Fruit fly (Drosophila melanogaster) whole organism, embryonic: ENCODE results near the gene CG5447.

Experiments used
- Atf-2 ChIP-seq: fragments of 200-800 bp; sonication (Bioruptor generic); optimal IDR thresholded peaks from 2 replicates; lab custom pipeline; 2016; ENCODE audit warnings: missing biosample characterization, missing genetic modification characterization
- B-H2 ChIP-seq: fragments of 200-800 bp; sonication (Bioruptor generic); optimal IDR thresholded peaks from 2 replicates; lab custom pipeline; 2018; ENCODE audit warnings: missing biosample characterization, mild to moderate bottlenecking, missing genetic modification characterization
- CG10431 ChIP-seq: fragments of 200-800 bp; sonication (Bioruptor generic); optimal IDR thresholded peaks from 3 replicates; lab custom pipeline; 2018; ENCODE audit warnings: missing biosample characterization, mild to moderate bottlenecking, missing genetic modification characterization
- CG10543 ChIP-seq: fragments of 200-800 bp; sonication (Bioruptor generic); optimal IDR thresholded peaks from 3 replicates; lab custom pipeline; 2017; ENCODE audit warnings: missing biosample characterization, mild to moderate bottlenecking, missing genetic modification characterization, moderate library complexity
- CG10654 ChIP-seq: fragments of 200-800 bp; sonication (Bioruptor generic); optimal IDR thresholded peaks from 2 replicates; lab custom pipeline; 2016; ENCODE audit warnings: missing biosample characterization, missing genetic modification characterization
- CG11504 ChIP-seq: fragments of 200-800 bp; sonication (Bioruptor generic); optimal IDR thresholded peaks from 3 replicates; lab custom pipeline; 2019; ENCODE audit warnings: missing biosample characterization, mild to moderate bottlenecking, missing genetic modification characterization, moderate library complexity
- CG12769 ChIP-seq: fragments of 200-800 bp; sonication (Bioruptor generic); optimal IDR thresholded peaks from 2 replicates; lab custom pipeline; 2019; ENCODE audit warnings: missing biosample characterization, mild to moderate bottlenecking, missing genetic modification characterization, moderate library complexity
- CG14014 ChIP-seq: fragments of 200-800 bp; sonication (Bioruptor generic); IDR thresholded peaks from 2 replicates; pipeline ENCODE4 v1.3.6; 2022; ENCODE audit warnings: missing biosample characterization, missing genetic modification characterization
- CG2875 ChIP-seq: fragments of 200-800 bp; sonication (Bioruptor generic); optimal IDR thresholded peaks from 2 replicates; lab custom pipeline; 2017; ENCODE audit warnings: missing biosample characterization, mild to moderate bottlenecking, missing genetic modification characterization, missing genetic modification reagents
- CG31365 ChIP-seq: fragments of 200-800 bp; sonication (Bioruptor generic); optimal IDR thresholded peaks from 2 replicates; lab custom pipeline; 2018; ENCODE audit warnings: missing biosample characterization, mild to moderate bottlenecking, missing genetic modification characterization
- CG3163 ChIP-seq: fragments of 200-800 bp; sonication (Bioruptor generic); optimal IDR thresholded peaks from 3 replicates; lab custom pipeline; 2016; ENCODE audit warnings: missing biosample characterization, missing genetic modification characterization
- CG34376 ChIP-seq: fragments of 200-800 bp; sonication (Bioruptor generic); optimal IDR thresholded peaks from 2 replicates; lab custom pipeline; 2018; ENCODE audit warnings: missing biosample characterization, mild to moderate bottlenecking, missing genetic modification characterization
- CG3726 ChIP-seq: fragments of 200-800 bp; sonication (Bioruptor generic); IDR thresholded peaks from 3 replicates; pipeline ENCODE4, ENCODE4 v1.3.6; 2022; ENCODE audit warnings: missing biosample characterization, missing genetic modification characterization
- CG3847 ChIP-seq: fragments of 200-800 bp; sonication (Bioruptor generic); IDR thresholded peaks from 2 replicates; pipeline ENCODE4 v1.3.6; 2022; ENCODE audit warnings: missing biosample characterization, missing genetic modification characterization
- CG42726 ChIP-seq: fragments of 200-800 bp; sonication (Bioruptor generic); IDR thresholded peaks from 2 replicates; pipeline ENCODE4 v1.3.6; 2022; ENCODE audit warnings: missing biosample characterization, missing genetic modification characterization; ENCODE audit not compliant: partially characterized antibody
- CG43689 ChIP-seq: fragments of 200-800 bp; sonication (Bioruptor generic); IDR thresholded peaks from 2 replicates; pipeline ENCODE4 v1.3.6; 2022; ENCODE audit warnings: missing biosample characterization, missing genetic modification characterization
- CG5180 ChIP-seq: fragments of 200-800 bp; sonication (Bioruptor generic); optimal IDR thresholded peaks from 3 replicates; lab custom pipeline; 2017; ENCODE audit warnings: missing biosample characterization, missing genetic modification characterization, mild to moderate bottlenecking, moderate library complexity, missing genetic modification reagents
- CG6254 ChIP-seq: fragments of 200-800 bp; sonication (Bioruptor generic); optimal IDR thresholded peaks from 3 replicates; lab custom pipeline; 2017; ENCODE audit warnings: mild to moderate bottlenecking, missing biosample characterization, missing genetic modification reagents, missing genetic modification characterization
- CG6689 ChIP-seq: fragments of 200-800 bp; sonication (Bioruptor generic); IDR thresholded peaks from 2 replicates; pipeline ENCODE4 v1.3.6; 2022; ENCODE audit warnings: missing biosample characterization, missing genetic modification characterization
- CG6813 ChIP-seq: fragments of 200-800 bp; sonication (Bioruptor generic); optimal IDR thresholded peaks from 2 replicates; lab custom pipeline; 2017; ENCODE audit warnings: missing biosample characterization, missing genetic modification characterization, mild to moderate bottlenecking, moderate library complexity, missing genetic modification reagents
- CG7357 ChIP-seq: fragments of 200-800 bp; sonication (Bioruptor generic); IDR thresholded peaks from 3 replicates; pipeline ENCODE4 v1.3.6; 2022; ENCODE audit warnings: missing biosample characterization, missing genetic modification characterization
- CG8478 ChIP-seq: fragments of >200 bp; optimal IDR thresholded peaks from 2 replicates; lab custom pipeline; 2018
- CG9932 ChIP-seq: fragments of 200-800 bp; sonication (Bioruptor generic); IDR thresholded peaks from 2 replicates; pipeline ENCODE4 v1.3.6; 2022; ENCODE audit warnings: missing biosample characterization, missing genetic modification characterization
- Dbx ChIP-seq: fragments of 200-800 bp; sonication (Bioruptor generic); IDR thresholded peaks from 3 replicates; pipeline ENCODE4 v1.3.6; 2022; ENCODE audit warnings: missing biosample characterization, missing genetic modification characterization
- Ets65A ChIP-seq: fragments of 200-800 bp; sonication (Bioruptor generic); peaks from one replicate; lab custom pipeline; 2016; ENCODE audit warnings: missing biosample characterization, missing genetic modification characterization
- Fer2 ChIP-seq: fragments of 200-800 bp; sonication (Bioruptor generic); optimal IDR thresholded peaks from 2 replicates; lab custom pipeline; 2018; ENCODE audit warnings: missing biosample characterization, mild to moderate bottlenecking, missing genetic modification characterization, moderate library complexity
- GATAe ChIP-seq: fragments of 200-800 bp; sonication (Bioruptor generic); conservative IDR thresholded peaks from 2 replicates; pipeline ENCODE4 v1.3.6; 2022; ENCODE audit warnings: missing biosample characterization, missing genetic modification characterization
- MBD-R2 ChIP-seq: fragments of 200-800 bp; sonication (Bioruptor generic); IDR thresholded peaks from 2 replicates; pipeline ENCODE4 v1.3.6; 2022; ENCODE audit warnings: missing biosample characterization, missing genetic modification characterization
- Myb ChIP-seq: fragments of 200-800 bp; sonication (Bioruptor generic); optimal IDR thresholded peaks from 2 replicates; lab custom pipeline; 2016; ENCODE audit warnings: missing biosample characterization, missing genetic modification characterization
- Nf-YC ChIP-seq: fragments of 200-800 bp; optimal IDR thresholded peaks from 3 replicates; lab custom pipeline; 2019; ENCODE audit warnings: missing biosample characterization, mild to moderate bottlenecking, missing genetic modification characterization, moderate library complexity
- dan ChIP-seq: fragments of 200-800 bp; sonication (Bioruptor generic); IDR thresholded peaks from 2 replicates; pipeline ENCODE4 v1.3.6; 2022; ENCODE audit warnings: missing biosample characterization, missing genetic modification characterization
- dimm ChIP-seq: fragments of 200-800 bp; sonication (Bioruptor generic); IDR thresholded peaks from 2 replicates; pipeline ENCODE4 v1.3.6; 2022; ENCODE audit warnings: missing biosample characterization, missing genetic modification characterization
- dysf ChIP-seq: fragments of 200-800 bp; sonication (Bioruptor generic); IDR thresholded peaks from 3 replicates; pipeline ENCODE4 v1.3.6; 2022; ENCODE audit warnings: missing biosample characterization, missing genetic modification characterization
- grau ChIP-seq: fragments of 200-800 bp; optimal IDR thresholded peaks from 3 replicates; lab custom pipeline; 2019; ENCODE audit warnings: missing biosample characterization, mild to moderate bottlenecking, missing genetic modification characterization, moderate library complexity
- insv ChIP-seq, 2 experiments: fragments of 200-800 bp; sonication (Bioruptor generic); optimal IDR thresholded peaks; 3 replicates each; lab custom pipeline; 2016 to 2018; ENCODE audit warnings: missing biosample characterization in 2 of 2, missing genetic modification characterization in 2 of 2
- lbe ChIP-seq: fragments of 200-800 bp; sonication (Bioruptor generic); optimal IDR thresholded peaks from 2 replicates; lab custom pipeline; 2016; ENCODE audit warnings: missing biosample characterization, mild to moderate bottlenecking, missing genetic modification characterization
- maf-S ChIP-seq: fragments of 200-800 bp; sonication (Bioruptor generic); optimal IDR thresholded peaks from 2 replicates; lab custom pipeline; 2016; ENCODE audit warnings: missing biosample characterization, missing genetic modification characterization
- odd ChIP-seq: fragments of 200-800 bp; sonication (Bioruptor generic); optimal IDR thresholded peaks from 2 replicates; lab custom pipeline; 2017; ENCODE audit warnings: missing biosample characterization, mild to moderate bottlenecking, missing genetic modification characterization
- otp ChIP-seq: fragments of 200-800 bp; sonication (Bioruptor generic); IDR thresholded peaks from 3 replicates; pipeline ENCODE4, ENCODE4 v1.3.6; 2022; ENCODE audit warnings: missing biosample characterization, missing genetic modification characterization
- pfk ChIP-seq: fragments of 200-800 bp; sonication (Bioruptor generic); optimal IDR thresholded peaks from 2 replicates; lab custom pipeline; 2018; ENCODE audit warnings: missing biosample characterization, mild to moderate bottlenecking, missing genetic modification characterization, moderate library complexity
- pita ChIP-seq: fragments of 200-800 bp; sonication (Bioruptor generic); optimal IDR thresholded peaks from 2 replicates; lab custom pipeline; 2017; ENCODE audit warnings: missing biosample characterization, mild to moderate bottlenecking, missing genetic modification characterization
- pnt ChIP-seq: fragments of 200-800 bp; sonication (Bioruptor generic); optimal IDR thresholded peaks from 3 replicates; lab custom pipeline; 2016; ENCODE audit warnings: missing biosample characterization, missing genetic modification characterization
- pum ChIP-seq: fragments of 200-800 bp; sonication (Bioruptor generic); optimal IDR thresholded peaks from 2 replicates; lab custom pipeline; 2016; ENCODE audit warnings: missing biosample characterization, missing genetic modification characterization
- rib ChIP-seq: fragments of 200-800 bp; sonication (Bioruptor generic); IDR thresholded peaks from 2 replicates; pipeline ENCODE4 v1.3.6; 2022; ENCODE audit warnings: missing biosample characterization, missing genetic modification characterization
- row ChIP-seq: fragments of 200-800 bp; sonication (Bioruptor generic); IDR thresholded peaks from 3 replicates; pipeline ENCODE4 v1.3.6; 2022; ENCODE audit warnings: missing biosample characterization, missing genetic modification characterization
- sens-2 ChIP-seq: fragments of 200-800 bp; sonication (Bioruptor generic); IDR thresholded peaks from 2 replicates; pipeline ENCODE4 v1.3.6; 2022; ENCODE audit warnings: missing biosample characterization, missing genetic modification characterization
- sim ChIP-seq: fragments of 200-800 bp; sonication (Bioruptor generic); IDR thresholded peaks from 2 replicates; pipeline ENCODE4 v1.3.6; 2022; ENCODE audit warnings: missing biosample characterization, missing genetic modification characterization
- slbo ChIP-seq: fragments of 200-800 bp; sonication (Bioruptor generic); IDR thresholded peaks from 2 replicates; pipeline ENCODE4 v1.3.6; 2022; ENCODE audit warnings: missing biosample characterization, missing genetic modification characterization
- wek ChIP-seq: fragments of 200-800 bp; sonication (Bioruptor generic); optimal IDR thresholded peaks from 3 replicates; lab custom pipeline; 2018; ENCODE audit warnings: missing biosample characterization, mild to moderate bottlenecking, missing genetic modification characterization, moderate library complexity
- yki ChIP-seq: fragments of >200 bp; optimal IDR thresholded peaks from 3 replicates; lab custom pipeline; 2018
- zen2 ChIP-seq: fragments of 200-800 bp; sonication (Bioruptor generic); IDR thresholded peaks from 3 replicates; pipeline ENCODE4 v1.3.6; 2022; ENCODE audit warnings: missing biosample characterization, missing genetic modification characterization; ENCODE audit not compliant: partially characterized antibody

CG5447 gene

dm6 chr3R:26461226-26461805 lies 9.0 kb downstream of the CG5447 start, which contains the start of gene CG5455 (continued):
- TF ChIP-seq CG5180 (GFP tag; lab: Kevin White, UChicago) (peak; percentile 11), lbe (no peak), otp (GFP tag; lab: Robert Waterston, UW) (peak; percentile 58; the same call in 1 of the 3 replicates), zen2 (GFP tag; lab: Robert Waterston, UW) (peak; percentile 57; the same call in 1 of the 3 replicates), Dbx (GFP tag; lab: Robert Waterston, UW) (peak; percentile 89), CG2875 (GFP tag; lab: Kevin White, UChicago) (peak; percentile 14), CG6689 (no peak), sens-2 (peak; percentile 45; the same call in 1 of the 2 replicates), CG10543 (GFP tag; lab: Kevin White, UChicago) (peak; percentile 93), CG34376 (GFP tag; lab: Kevin White, UChicago) (peak; percentile 93), CG3847 (no peak), dan (no peak), CG11504 (tag; lab: Kevin White, UChicago) (peak; percentile 75), CG9932 (GFP tag; lab: Robert Waterston, UW) (peak; percentile 41; the same call in 1 of the 2 replicates), CG3163 (GFP tag; lab: Kevin White, UChicago) (peak; percentile 100), CG10654 (GFP tag; lab: Kevin White, UChicago) (no peak), MBD-R2 (GFP tag; lab: Robert Waterston, UW) (peak; percentile 26; the same call in 1 of the 2 replicates), sim (GFP tag; lab: Robert Waterston, UW) (0 out of 2 replicates have a peak, but pooled peaks have one; percentile 20), insv (GFP tag; optimal IDR thresholded peaks at IDR 0.05; lab: Kevin White, UChicago) (no peak), Fer2 (tag; lab: Kevin White, UChicago) (no peak), slbo (GFP tag; lab: Robert Waterston, UW) (peak; percentile 51), CG7357 (GFP tag; lab: Robert Waterston, UW) (no peak), CG31365 (tag; lab: Kevin White, UChicago) (peak; percentile 42), row (GFP tag; lab: Robert Waterston, UW) (peak; percentile 32; the same call in 1 of the 3 replicates), CG12769 (tag; lab: Kevin White, UChicago) (peak; percentile 85), Myb (GFP tag; lab: Kevin White, UChicago) (no peak), yki (lab: Kevin White, UChicago) (no peak), Nf-YC (peak; percentile 47), rib (peak; percentile 83; the same call in 1 of the 2 replicates), GATAe (GFP tag; lab: Robert Waterston, UW) (no peak), grau (tag; lab: Kevin White, UChicago) (peak; percentile 43), dysf (GFP tag; lab: Robert Waterston, UW) (peak; percentile 43; the same call in 1 of the 3 replicates), pita (no peak), B-H2 (peak; percentile 74), CG6254 (GFP tag; lab: Kevin White, UChicago) (peak; percentile 35), CG43689 (GFP tag; lab: Robert Waterston, UW) (0 out of 2 replicates have a peak, but pooled peaks have one; percentile 39), pnt (GFP tag; lab: Kevin White, UChicago) (no peak), pum (GFP tag; lab: Kevin White, UChicago) (no peak), CG8478 (no peak), CG3726 (GFP tag; lab: Robert Waterston, UW) (no peak), pfk (GFP tag; lab: Kevin White, UChicago) (peak; percentile 41), CG42726 (GFP tag; lab: Robert Waterston, UW) (peak; percentile 58; the same call in 1 of the 2 replicates), CG6813 (peak; percentile 71), CG14014 (peak; percentile 66; the same call in 1 of the 2 replicates), odd (GFP tag; lab: Kevin White, UChicago) (peak; percentile 42), maf-S (GFP tag; lab: Kevin White, UChicago) (peak; percentile 2), dimm (GFP tag; lab: Robert Waterston, UW) (no peak), Atf-2 (GFP tag; lab: Kevin White, UChicago) (peak; percentile 2), wek (GFP tag; lab: Kevin White, UChicago) (peak; percentile 72), Ets65A (peak; percentile 60), CG10431 (no peak)
